Fruit fly (Drosophila melanogaster) whole organism, embryonic: ENCODE measurements around the gene CG3603.

Source experiments
- Antp ChIP-seq: fragments of 200-800 bp; sonication (Bioruptor generic); optimal IDR thresholded peaks from 3 replicates; lab custom pipeline; 2016; ENCODE audit warnings: missing biosample characterization, missing genetic modification characterization
- Asciz ChIP-seq: fragments of 200-800 bp; sonication (Bioruptor generic); optimal IDR thresholded peaks from 2 replicates; lab custom pipeline; 2017; ENCODE audit warnings: missing biosample characterization, mild to moderate bottlenecking, missing genetic modification characterization, missing genetic modification reagents
- Bgb ChIP-seq: fragments of 200-800 bp; sonication (Bioruptor generic); IDR thresholded peaks from 2 replicates; pipeline ENCODE4 v1.3.6; 2022; ENCODE audit warnings: missing biosample characterization, missing genetic modification characterization; ENCODE audit not compliant: partially characterized antibody
- Bteb2 ChIP-seq: fragments of 200-800 bp; sonication (Bioruptor generic); optimal IDR thresholded peaks from 2 replicates; lab custom pipeline; 2016; ENCODE audit warnings: missing biosample characterization, missing genetic modification characterization
- C15 ChIP-seq: fragments of 200-800 bp; sonication (Bioruptor generic); IDR thresholded peaks from 3 replicates; pipeline ENCODE4 v1.3.6; 2022; ENCODE audit warnings: missing biosample characterization, missing genetic modification characterization
- CG10267 ChIP-seq: fragments of 200-800 bp; sonication (Bioruptor generic); optimal IDR thresholded peaks from 2 replicates; lab custom pipeline; 2018; ENCODE audit warnings: missing biosample characterization, mild to moderate bottlenecking, missing genetic modification characterization, moderate library complexity
- CG11695 ChIP-seq: fragments of 200-800 bp; sonication (Bioruptor generic); IDR thresholded peaks from 3 replicates; pipeline ENCODE4 v1.3.6; 2022; ENCODE audit warnings: missing biosample characterization, missing genetic modification characterization
- CG13287 ChIP-seq: fragments of 200-800 bp; sonication (Bioruptor generic); IDR thresholded peaks from 2 replicates; pipeline ENCODE4 v1.3.6; 2022; ENCODE audit warnings: missing biosample characterization, missing genetic modification characterization; ENCODE audit not compliant: partially characterized antibody
- CG13624 ChIP-seq: fragments of 200-800 bp; sonication (Bioruptor generic); optimal IDR thresholded peaks from 2 replicates; lab custom pipeline; 2016; ENCODE audit warnings: missing biosample characterization, missing genetic modification characterization
- CG14441 ChIP-seq: fragments of 200-800 bp; sonication (Bioruptor generic); IDR thresholded peaks from 2 replicates; pipeline ENCODE4 v1.3.6; 2022; ENCODE audit warnings: missing biosample characterization, missing genetic modification characterization
- CG14710 ChIP-seq: fragments of 200-800 bp; sonication (Bioruptor generic); optimal IDR thresholded peaks from 3 replicates; lab custom pipeline; 2019; ENCODE audit warnings: missing biosample characterization, mild to moderate bottlenecking, missing genetic modification characterization, moderate library complexity
- CG15269 ChIP-seq: fragments of 200-800 bp; sonication (Bioruptor generic); optimal IDR thresholded peaks from 2 replicates; lab custom pipeline; 2018; ENCODE audit warnings: missing biosample characterization, mild to moderate bottlenecking, missing genetic modification characterization, moderate library complexity
- CG1603 ChIP-seq: fragments of 200-800 bp; sonication (Bioruptor generic); optimal IDR thresholded peaks from 2 replicates; lab custom pipeline; 2019; ENCODE audit warnings: missing biosample characterization, mild to moderate bottlenecking, missing genetic modification characterization, moderate library complexity
- CG16863 ChIP-seq: fragments of 200-800 bp; sonication (Bioruptor generic); optimal IDR thresholded peaks from 3 replicates; lab custom pipeline; 2016; ENCODE audit warnings: missing biosample characterization, missing genetic modification characterization
- CG18011 ChIP-seq: fragments of 200-800 bp; sonication (Bioruptor generic); optimal IDR thresholded peaks from 2 replicates; lab custom pipeline; 2017; ENCODE audit warnings: missing biosample characterization, missing genetic modification characterization, mild to moderate bottlenecking, moderate library complexity, missing genotype
- CG18262 ChIP-seq: fragments of 200-800 bp; optimal IDR thresholded peaks from 3 replicates; lab custom pipeline; 2019; ENCODE audit warnings: missing biosample characterization, mild to moderate bottlenecking, missing genetic modification characterization, moderate library complexity
- CG2116 ChIP-seq: fragments of 200-800 bp; sonication (Bioruptor generic); optimal IDR thresholded peaks from 3 replicates; lab custom pipeline; 2018; ENCODE audit warnings: missing biosample characterization, mild to moderate bottlenecking, missing genetic modification characterization
- CG2678 ChIP-seq: fragments of 200-800 bp; sonication (Bioruptor generic); optimal IDR thresholded peaks from 3 replicates; lab custom pipeline; 2019; ENCODE audit warnings: missing biosample characterization, mild to moderate bottlenecking, missing genetic modification characterization, moderate library complexity
- CG30403 ChIP-seq: fragments of 200-800 bp; sonication (Bioruptor generic); optimal IDR thresholded peaks from 3 replicates; lab custom pipeline; 2016; ENCODE audit warnings: missing biosample characterization, missing genetic modification characterization
- CG33213 ChIP-seq: fragments of 200-800 bp; sonication (Bioruptor generic); optimal IDR thresholded peaks from 3 replicates; lab custom pipeline; 2016; ENCODE audit warnings: missing biosample characterization, missing genetic modification characterization
- CG33557 ChIP-seq: fragments of 200-800 bp; sonication (Bioruptor generic); optimal IDR thresholded peaks from 2 replicates; lab custom pipeline; 2019; ENCODE audit warnings: missing biosample characterization, mild to moderate bottlenecking, missing genetic modification characterization, moderate library complexity
- CG42726 ChIP-seq: fragments of 200-800 bp; sonication (Bioruptor generic); IDR thresholded peaks from 2 replicates; pipeline ENCODE4 v1.3.6; 2022; ENCODE audit warnings: missing biosample characterization, missing genetic modification characterization; ENCODE audit not compliant: partially characterized antibody
- CG4424 ChIP-seq: fragments of 200-800 bp; sonication (Bioruptor generic); optimal IDR thresholded peaks from 3 replicates; lab custom pipeline; 2016; ENCODE audit warnings: missing biosample characterization, missing genetic modification characterization
- CG4854 ChIP-seq: fragments of 200-800 bp; sonication (Bioruptor generic); optimal IDR thresholded peaks from 2 replicates; lab custom pipeline; 2016; ENCODE audit warnings: missing biosample characterization, missing genetic modification characterization, inconsistent platforms
- CG7271 ChIP-seq: fragments of 200-800 bp; sonication (Bioruptor generic); optimal IDR thresholded peaks from 2 replicates; lab custom pipeline; 2018; ENCODE audit warnings: missing biosample characterization, mild to moderate bottlenecking, missing genetic modification characterization, moderate library complexity
- CG7963 ChIP-seq: fragments of 200-800 bp; sonication (Bioruptor generic); IDR thresholded peaks from 3 replicates; pipeline ENCODE4 v1.3.6; 2022; ENCODE audit warnings: missing biosample characterization, missing genetic modification characterization; ENCODE audit not compliant: partially characterized antibody
- CG9215 ChIP-seq: fragments of 200-800 bp; sonication (Bioruptor generic); IDR thresholded peaks from 2 replicates; pipeline ENCODE4 v1.3.6; 2022; ENCODE audit warnings: missing biosample characterization, missing genetic modification characterization
- CG9817 ChIP-seq: fragments of 200-800 bp; sonication (Bioruptor generic); optimal IDR thresholded peaks from 2 replicates; lab custom pipeline; 2018; ENCODE audit warnings: missing biosample characterization, mild to moderate bottlenecking, missing genetic modification characterization, moderate library complexity
- Gsc ChIP-seq: fragments of 200-800 bp; sonication (Bioruptor generic); IDR thresholded peaks from 2 replicates; pipeline ENCODE4 v1.3.6; 2022; ENCODE audit warnings: missing biosample characterization, missing genetic modification characterization
- HmgZ ChIP-seq: fragments of 200-800 bp; sonication (Bioruptor generic); optimal IDR thresholded peaks from 2 replicates; lab custom pipeline; 2018; ENCODE audit warnings: missing biosample characterization, mild to moderate bottlenecking, missing genetic modification characterization
- Jarid2 ChIP-seq: fragments of 200-800 bp; sonication (Bioruptor generic); optimal IDR thresholded peaks from 3 replicates; lab custom pipeline; 2017; ENCODE audit warnings: mild to moderate bottlenecking, missing biosample characterization, missing genetic modification reagents, missing genetic modification characterization
- Lim3 ChIP-seq: fragments of 200-800 bp; sonication (Bioruptor generic); IDR thresholded peaks from 2 replicates; pipeline ENCODE4 v1.3.6; 2022; ENCODE audit warnings: missing biosample characterization, missing genetic modification characterization
- MTF-1 ChIP-seq: fragments of 200-800 bp; sonication (Bioruptor generic); optimal IDR thresholded peaks from 2 replicates; lab custom pipeline; 2018; ENCODE audit warnings: missing biosample characterization, mild to moderate bottlenecking, missing genetic modification characterization, borderline replicate concordance
- NC2α ChIP-seq: fragments of 200-800 bp; sonication (Bioruptor generic); optimal IDR thresholded peaks from 2 replicates; lab custom pipeline; 2016; ENCODE audit warnings: missing biosample characterization, missing genetic modification characterization
- az2 ChIP-seq: fragments of 200-800 bp; sonication (Bioruptor generic); optimal IDR thresholded peaks from 3 replicates; lab custom pipeline; 2016; ENCODE audit warnings: missing biosample characterization, missing genetic modification characterization
- bcd ChIP-seq: fragments of 200-800 bp; sonication (Bioruptor generic); optimal IDR thresholded peaks from 2 replicates; lab custom pipeline; 2017; ENCODE audit warnings: missing biosample characterization, mild to moderate bottlenecking, missing genetic modification characterization
- br ChIP-seq: fragments of >200 bp; optimal IDR thresholded peaks from 2 replicates; lab custom pipeline; 2017
- crol ChIP-seq: fragments of 200-800 bp; sonication (Bioruptor generic); IDR thresholded peaks from 2 replicates; pipeline ENCODE4 v1.3.6; 2022; ENCODE audit warnings: missing biosample characterization, missing genetic modification characterization
- danr ChIP-seq: fragments of 200-800 bp; sonication (Bioruptor generic); IDR thresholded peaks from 2 replicates; pipeline ENCODE4 v1.3.6; 2022; ENCODE audit warnings: missing biosample characterization, missing genetic modification characterization
- grn ChIP-seq: fragments of 200-800 bp; sonication (Bioruptor generic); optimal IDR thresholded peaks from 3 replicates; lab custom pipeline; 2017; ENCODE audit warnings: missing biosample characterization, missing genetic modification characterization
- gsb ChIP-seq: fragments of 200-800 bp; sonication (Bioruptor generic); IDR thresholded peaks from 2 replicates; pipeline ENCODE4 v1.3.6; 2022; ENCODE audit warnings: missing biosample characterization, missing genetic modification characterization
- h ChIP-seq: fragments of >200 bp; optimal IDR thresholded peaks from 2 replicates; lab custom pipeline; 2017
- her ChIP-seq: fragments of 200-800 bp; sonication (Bioruptor generic); optimal IDR thresholded peaks from 2 replicates; lab custom pipeline; 2016; ENCODE audit warnings: missing biosample characterization, missing genetic modification characterization
- jing ChIP-seq: fragments of 200-800 bp; sonication (Bioruptor generic); optimal IDR thresholded peaks from 2 replicates; lab custom pipeline; 2018; ENCODE audit warnings: missing biosample characterization, mild to moderate bottlenecking, missing genetic modification characterization
- lbe ChIP-seq: fragments of 200-800 bp; sonication (Bioruptor generic); optimal IDR thresholded peaks from 2 replicates; lab custom pipeline; 2016; ENCODE audit warnings: missing biosample characterization, mild to moderate bottlenecking, missing genetic modification characterization
- mld ChIP-seq: fragments of 200-800 bp; sonication (Bioruptor generic); IDR thresholded peaks from 3 replicates; pipeline ENCODE4 v1.3.6; 2022; ENCODE audit warnings: missing biosample characterization, missing genetic modification characterization; ENCODE audit not compliant: partially characterized antibody
- nerfin-1 ChIP-seq: fragments of 200-800 bp; sonication (Bioruptor generic); optimal IDR thresholded peaks from 3 replicates; lab custom pipeline; 2019; ENCODE audit warnings: missing biosample characterization, mild to moderate bottlenecking, missing genetic modification characterization, moderate library complexity
- psq ChIP-seq: fragments of 200-800 bp; sonication (Bioruptor generic); optimal IDR thresholded peaks from 2 replicates; lab custom pipeline; 2017; ENCODE audit warnings: missing biosample characterization, missing genetic modification characterization
- row ChIP-seq: fragments of 200-800 bp; sonication (Bioruptor generic); IDR thresholded peaks from 3 replicates; pipeline ENCODE4 v1.3.6; 2022; ENCODE audit warnings: missing biosample characterization, missing genetic modification characterization
- sens-2 ChIP-seq: fragments of 200-800 bp; sonication (Bioruptor generic); IDR thresholded peaks from 2 replicates; pipeline ENCODE4 v1.3.6; 2022; ENCODE audit warnings: missing biosample characterization, missing genetic modification characterization
- tup ChIP-seq: fragments of 200-800 bp; sonication (Bioruptor generic); optimal IDR thresholded peaks from 2 replicates; lab custom pipeline; 2016; ENCODE audit warnings: missing biosample characterization, mild to moderate bottlenecking, missing genetic modification characterization, moderate library complexity

Gene CG3603

DNA sequence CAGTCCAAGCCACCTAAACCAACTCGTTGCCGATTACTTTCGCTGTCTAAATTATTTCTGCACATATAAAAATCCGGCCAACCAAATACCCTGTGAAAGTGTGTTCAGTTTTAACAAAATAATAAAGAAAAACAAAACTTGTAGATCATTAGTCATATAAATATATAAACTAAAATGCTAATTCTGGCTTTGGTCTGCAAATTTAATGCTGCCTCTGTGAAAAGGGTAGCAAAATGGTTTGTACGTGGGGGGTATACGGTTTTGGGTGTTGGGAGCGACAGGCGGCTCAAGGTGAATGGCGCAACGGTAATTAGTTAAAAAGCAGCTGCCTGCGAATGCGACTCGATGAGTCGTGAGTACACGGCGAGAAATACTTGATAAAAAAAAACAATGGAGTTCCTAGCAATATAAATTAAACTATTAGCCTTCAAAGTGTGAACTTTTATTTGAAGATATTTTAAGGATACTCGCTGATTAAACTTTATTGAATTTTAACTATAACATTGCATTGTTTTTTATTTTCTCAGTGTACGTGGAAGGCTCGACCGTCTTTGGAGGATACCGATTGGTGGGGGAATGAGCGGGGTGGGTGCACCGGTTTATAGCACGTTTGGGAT lies 30.1 kb downstream of the CG3603 start (continued):
- peak; percentile 50; the same call in 2 of the 3 replicates for TF ChIP-seq row
- peak; percentile 30 for TF ChIP-seq CG16863
- no peak for TF ChIP-seq CG18011 (GFP tag; lab: Kevin White, UChicago)
- TF ChIP-seq tup (GFP tag; lab: Kevin White, UChicago) = no peak
- TF ChIP-seq danr (GFP tag; lab: Robert Waterston, UW) = no peak
- TF ChIP-seq CG2678 (tag; lab: Kevin White, UChicago) = peak; percentile 26
- no peak for TF ChIP-seq Gsc (GFP tag; lab: Robert Waterston, UW)
- no peak for TF ChIP-seq Asciz (GFP tag; lab: Kevin White, UChicago)
- TF ChIP-seq CG13624 (GFP tag; lab: Kevin White, UChicago) = no peak
- no peak for TF ChIP-seq NC2α (GFP tag; lab: Kevin White, UChicago)
- TF ChIP-seq az2 (GFP tag; lab: Kevin White, UChicago) = peak; percentile 41
- TF ChIP-seq CG4854 (GFP tag; lab: Kevin White, UChicago) = no peak
- peak; percentile 50 for TF ChIP-seq CG18262 (tag; lab: Kevin White, UChicago)
- TF ChIP-seq CG2116 (GFP tag; lab: Kevin White, UChicago) = no peak
- no peak for TF ChIP-seq gsb (GFP tag; lab: Robert Waterston, UW)
- TF ChIP-seq MTF-1 = no peak
- no peak for TF ChIP-seq psq (GFP tag; lab: Kevin White, UChicago)
- TF ChIP-seq CG33213 = no peak
- TF ChIP-seq Jarid2 = peak; percentile 4
- no peak for TF ChIP-seq CG11695 (GFP tag; lab: Robert Waterston, UW)
- TF ChIP-seq crol (GFP tag; lab: Robert Waterston, UW) = no peak
- TF ChIP-seq lbe (GFP tag; lab: Kevin White, UChicago) = no peak
- TF ChIP-seq CG1603 (tag; lab: Kevin White, UChicago) = peak; percentile 56
- no peak for TF ChIP-seq CG42726 (GFP tag; lab: Robert Waterston, UW)
- TF ChIP-seq nerfin-1 = peak; percentile 3
- TF ChIP-seq HmgZ (tag; lab: Kevin White, UChicago) = no peak
- no peak for TF ChIP-seq Bgb (GFP tag; lab: Robert Waterston, UW)
- peak; percentile 8 for TF ChIP-seq bcd (GFP tag; lab: Kevin White, UChicago)
- peak; percentile 49 for TF ChIP-seq CG30403 (GFP tag; lab: Kevin White, UChicago)
- no peak for TF ChIP-seq sens-2 (GFP tag; lab: Robert Waterston, UW)
- no peak for TF ChIP-seq CG33557 (GFP tag; lab: Kevin White, UChicago)
- TF ChIP-seq CG7271 (tag; lab: Kevin White, UChicago) = peak; percentile 8
- no peak for TF ChIP-seq Lim3 (GFP tag; lab: Robert Waterston, UW)
- TF ChIP-seq CG14441 (GFP tag; lab: Robert Waterston, UW) = no peak
- TF ChIP-seq her (GFP tag; lab: Kevin White, UChicago) = no peak
- TF ChIP-seq mld (GFP tag; lab: Robert Waterston, UW) = no peak
- TF ChIP-seq CG15269 = peak; percentile 8
- peak; percentile 51 for TF ChIP-seq CG4424 (GFP tag; lab: Kevin White, UChicago)
- no peak for TF ChIP-seq grn (GFP tag; lab: Kevin White, UChicago)
- no peak for TF ChIP-seq CG9817 (tag; lab: Kevin White, UChicago)
- no peak for TF ChIP-seq Bteb2 (GFP tag; lab: Kevin White, UChicago)
- TF ChIP-seq br = no peak
- no peak for TF ChIP-seq C15 (GFP tag; lab: Robert Waterston, UW)
- TF ChIP-seq Antp (GFP tag; lab: Kevin White, UChicago) = peak; percentile 34
- TF ChIP-seq jing (GFP tag; lab: Kevin White, UChicago) = no peak
- no peak for TF ChIP-seq h (lab: Kevin White, UChicago)
- no peak for TF ChIP-seq CG7963 (GFP tag; lab: Robert Waterston, UW)
- no peak for TF ChIP-seq CG13287 (GFP tag; lab: Robert Waterston, UW)
- peak; percentile 45 for TF ChIP-seq CG14710
- no peak for TF ChIP-seq CG9215 (GFP tag; lab: Robert Waterston, UW)
- TF ChIP-seq CG10267 (tag; lab: Kevin White, UChicago) = peak; percentile 34
